Worm (Caenorhabditis elegans) whole organism, dauer: ENCODE results near the gene ubc-15.

Experiments used
- unc-62 ChIP-seq: sonication (generic microtip); optimal IDR thresholded peaks from 2 replicates; lab custom pipeline; 2017; ENCODE audit warnings: missing biosample characterization, missing genetic modification reagents, missing genetic modification characterization

Gene ubc-15

ce11 chrII:2885518-2886449 is 27.6 kb downstream of the ubc-15 start:
- no peak for TF ChIP-seq unc-62

DNA sequence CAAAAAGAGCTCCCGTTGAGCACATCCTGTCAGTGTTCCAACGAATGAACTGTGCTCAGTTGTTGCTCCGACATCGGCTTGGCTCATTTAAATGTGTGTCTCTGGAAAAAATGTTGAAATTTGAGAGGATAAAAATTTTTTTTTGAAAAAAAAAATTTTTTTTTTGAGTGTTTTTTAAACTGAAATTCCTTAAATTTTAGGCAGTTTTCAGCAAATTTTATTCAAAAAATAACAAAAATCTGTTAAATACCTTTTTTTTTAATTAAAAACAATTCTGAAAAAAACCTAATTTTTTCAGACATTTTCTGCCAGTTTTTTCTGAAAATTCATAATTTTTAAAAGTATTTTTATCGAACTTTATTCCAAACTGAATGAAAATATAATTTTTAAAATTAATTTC is 28.6 kb downstream of the ubc-15 start, which contains the start of gene pigw-1:
Gene pigw-1, minus strand, starts transcription at position 101 of the 400 bp plus-strand sequence.
- TF ChIP-seq unc-62, result no peak

DNA sequence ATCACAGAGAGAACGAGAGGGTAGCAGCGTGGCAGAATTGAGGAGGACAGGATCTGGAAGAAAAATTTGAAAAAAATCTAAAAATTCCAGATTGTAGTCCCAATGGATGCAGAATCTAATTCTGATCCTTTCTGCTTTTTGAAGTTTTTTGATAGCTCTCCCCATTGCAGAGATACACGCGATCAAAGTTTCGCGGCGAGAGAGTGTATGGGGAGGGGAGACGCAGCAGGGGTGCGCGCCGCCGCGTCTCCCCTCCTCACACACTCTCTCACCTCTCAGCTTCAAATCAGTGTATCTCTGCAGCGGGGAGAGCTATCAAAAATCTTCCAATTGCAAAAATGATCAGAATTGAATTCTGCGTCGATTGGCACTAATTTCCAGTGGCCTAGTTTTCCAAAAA is 32.3 kb downstream of the ubc-15 start:
- TF ChIP-seq unc-62, result no peak

DNA sequence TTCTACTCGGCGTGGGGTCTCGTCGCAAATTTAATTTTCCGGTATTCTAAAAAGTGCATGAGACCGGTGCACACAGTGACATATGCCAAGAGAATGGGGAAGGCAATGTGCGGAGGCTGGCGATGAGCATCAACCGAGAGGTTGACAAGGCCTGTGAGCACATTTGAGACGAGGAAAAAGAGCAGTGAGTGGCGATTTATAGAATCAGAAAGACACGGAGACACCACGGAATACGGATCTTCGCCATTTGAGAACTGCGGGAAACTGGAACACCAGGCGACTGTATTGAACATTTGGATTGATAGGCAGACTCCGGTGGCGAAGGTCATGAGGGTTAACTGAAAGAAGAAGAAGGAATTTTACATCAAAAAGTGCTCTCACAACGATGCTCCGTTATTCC is 34.5 kb downstream of the ubc-15 start:
- no peak for TF ChIP-seq unc-62

ce11 chrII:2874801-2875200 is 38.6 kb downstream of the ubc-15 start, which contains the start of gene Y110A2AL.1:
TSS of gene Y110A2AL.1 (plus strand) at chrII:2875101.
- TF ChIP-seq unc-62, result no peak

DNA sequence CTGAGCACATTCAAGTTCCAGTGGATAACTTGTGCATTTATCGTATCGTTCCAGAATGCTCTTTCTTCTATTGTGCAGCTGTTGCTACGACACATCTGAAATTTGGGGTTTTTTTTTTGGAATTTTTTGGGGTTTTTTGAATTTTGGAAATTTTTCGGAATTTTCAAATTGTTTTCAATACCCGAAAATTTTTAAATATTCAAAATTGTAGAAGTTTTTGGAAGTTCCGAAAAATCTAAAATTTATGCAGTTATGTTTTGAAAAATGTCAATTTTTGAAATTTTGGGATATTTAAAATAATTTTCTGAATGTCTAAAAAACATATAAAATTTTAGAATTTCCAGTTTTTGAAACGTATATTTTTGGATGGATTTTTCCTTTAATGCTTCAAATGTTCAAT is 41.6 kb downstream of the ubc-15 start, which contains the start of gene Y110A2AL.10:
Gene Y110A2AL.10, minus strand, starts transcription at position 101 of the 400 bp plus-strand sequence.
- TF ChIP-seq unc-62, result no peak

DNA sequence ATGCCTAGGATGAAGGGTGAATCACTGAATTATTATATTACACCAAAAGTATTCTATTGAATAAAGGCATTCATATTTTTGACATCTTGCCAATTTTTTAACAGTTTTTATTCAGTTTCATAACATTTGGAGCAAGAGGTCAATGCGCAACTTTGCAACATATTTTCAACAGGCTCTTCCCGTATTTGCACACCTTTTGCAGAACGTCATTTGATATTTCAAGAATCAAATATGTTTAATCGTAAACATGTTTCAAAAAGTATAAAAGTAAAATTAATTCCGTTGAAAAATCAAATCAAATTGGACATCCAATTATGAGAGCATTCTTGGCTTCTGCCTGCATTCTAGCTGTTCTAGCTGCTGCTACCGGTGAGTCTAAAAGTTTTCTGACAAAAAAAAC is 45.7 kb downstream of the ubc-15 start, which contains the start of gene Y110A2AL.2:
Gene Y110A2AL.2, plus strand, starts transcription at position 301 of the 400 bp plus-strand sequence.
- no peak for TF ChIP-seq unc-62

- no peak for TF ChIP-seq unc-62
These were observed 46.8 kb downstream of the ubc-15 start, which contains the start of the genes Y110A2AL.9 and Y110A2AL.3 for ce11 chrII:2866541-2867124. TSS of gene Y110A2AL.9 (minus strand) at chrII:2866641. TSS of gene Y110A2AL.3 (plus strand) at chrII:2867074.

DNA sequence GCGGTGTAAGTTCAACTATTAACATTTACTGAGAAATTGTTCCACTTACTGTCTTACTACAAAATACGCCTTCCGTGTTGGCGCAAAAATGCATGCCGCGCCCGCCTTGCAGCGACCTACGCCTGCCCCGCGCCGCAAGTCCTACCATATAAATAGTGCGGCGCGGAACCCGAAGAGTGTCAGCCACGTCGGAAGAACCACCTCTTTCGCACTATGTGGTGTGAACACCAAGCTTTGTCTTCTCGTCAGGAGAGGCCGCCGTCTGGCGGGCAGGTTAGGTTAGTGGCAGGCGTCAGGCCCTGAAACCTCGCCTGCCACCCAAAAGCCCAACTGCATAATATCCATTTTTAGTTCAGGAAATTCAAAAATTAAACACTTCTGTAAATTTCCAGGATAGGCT is 48.0 kb downstream of the ubc-15 start:
- no peak for TF ChIP-seq unc-62

ce11 chrII:2864229-2864628 is 49.2 kb downstream of the ubc-15 start, which contains the start of gene Y110A2AL.5:
TSS of gene Y110A2AL.5 (plus strand) at chrII:2864529.
- TF ChIP-seq unc-62, result no peak

- no peak for TF ChIP-seq unc-62
These were observed 50.8 kb downstream of the ubc-15 start for ce11 chrII:2862557-2863035.

ce11 chrII:2861385-2862099 is 51.9 kb downstream of the ubc-15 start:
- no peak for TF ChIP-seq unc-62

DNA sequence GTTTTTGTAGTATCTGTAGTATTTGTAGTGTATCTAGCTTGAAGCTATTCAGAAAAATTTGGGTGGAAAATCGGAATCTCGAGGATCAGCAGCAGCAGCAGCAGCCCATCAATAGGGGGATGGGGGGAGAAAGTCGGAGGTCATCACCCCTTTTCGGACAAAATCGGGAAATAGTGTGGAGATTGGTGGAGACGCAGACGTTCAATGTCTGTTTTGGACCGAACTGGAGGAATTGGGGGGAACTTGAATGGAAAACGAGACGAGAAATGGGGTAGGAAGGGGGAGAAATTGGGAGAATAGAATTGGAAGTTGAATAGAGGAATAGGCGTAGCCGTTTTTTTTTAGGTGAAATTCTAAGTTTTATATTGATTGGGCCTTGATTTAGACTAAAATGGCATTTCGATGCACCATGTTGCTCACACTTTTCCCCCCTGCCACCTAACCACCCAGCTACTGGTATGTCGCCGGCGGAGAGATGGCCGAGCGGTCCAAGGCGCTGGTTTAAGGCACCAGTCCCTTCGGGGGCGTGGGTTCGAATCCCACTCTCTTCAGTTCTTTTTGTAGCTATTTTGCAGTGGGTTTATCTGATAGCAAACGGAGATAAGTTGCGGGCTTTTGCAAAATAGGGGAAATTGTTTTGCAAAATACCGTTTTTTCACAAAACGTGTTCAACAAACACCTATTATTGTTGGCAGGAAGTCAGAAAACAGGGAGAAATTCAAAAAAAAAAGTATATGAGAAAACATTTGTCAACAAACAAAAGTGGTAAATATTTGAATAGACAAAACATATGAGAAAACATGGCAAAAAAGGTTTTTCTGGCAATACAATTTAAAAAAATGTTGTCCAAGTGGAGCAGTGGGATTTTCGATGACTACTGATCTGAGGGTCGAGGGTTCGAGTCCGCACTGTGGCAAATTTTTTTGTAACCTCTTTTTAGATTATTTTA is 53.3 kb downstream of the ubc-15 start:
- no peak for TF ChIP-seq unc-62

DNA sequence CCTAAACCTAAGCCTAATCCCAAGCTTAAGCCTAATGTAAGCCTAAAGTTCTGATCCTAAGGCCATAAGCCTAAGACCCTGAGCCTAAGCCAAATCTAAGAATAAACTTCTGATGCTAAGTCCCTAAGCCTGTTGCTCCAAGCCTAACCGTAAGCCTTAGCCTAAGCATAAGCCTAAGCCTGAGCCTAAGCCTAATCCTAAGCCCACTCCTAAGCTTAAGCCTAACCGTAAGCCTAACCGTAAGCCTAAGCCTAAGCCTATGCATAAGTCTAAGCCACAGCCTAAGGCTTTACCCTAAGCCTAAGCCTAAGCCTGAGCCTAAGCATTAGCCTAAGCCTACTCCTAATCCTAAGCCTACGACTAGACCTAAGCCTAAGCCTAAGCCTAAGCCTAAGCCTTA is 54.1 kb downstream of the ubc-15 start:
- no peak for TF ChIP-seq unc-62

ce11 chrII:2858851-2859250 is 54.6 kb downstream of the ubc-15 start:
- TF ChIP-seq unc-62, result no peak
